Worm (Caenorhabditis elegans) whole organism, L1 larva: ENCODE results near the gene fbxl-3.

Experiments
- C04F5.9 ChIP-seq: sonication (generic microtip); optimal IDR thresholded peaks from 2 replicates; lab custom pipeline; 2016; ENCODE audit warnings: missing genetic modification characterization, missing compliant biosample characterization
- C16A3.4 ChIP-seq: fragments of 150-350 bp; optimal IDR thresholded peaks from 2 replicates; lab custom pipeline; 2014; ENCODE audit warnings: missing biosample characterization, missing genetic modification characterization
- F16B12.6 ChIP-seq: fragments of 150-350 bp; optimal IDR thresholded peaks from 2 replicates; lab custom pipeline; 2014; ENCODE audit warnings: missing biosample characterization, missing genetic modification characterization
- Y116A8C.19 ChIP-seq: sonication (generic microtip); optimal IDR thresholded peaks from 2 replicates; lab custom pipeline; 2016; ENCODE audit warnings: missing compliant biosample characterization, missing genetic modification characterization, borderline replicate concordance
- aly-2 ChIP-seq: fragments of 150-350 bp; optimal IDR thresholded peaks from 2 replicates; lab custom pipeline; 2014; ENCODE audit warnings: missing biosample characterization, missing genetic modification characterization
- blmp-1 ChIP-seq: fragments of 150-350 bp; optimal IDR thresholded peaks from 2 replicates; lab custom pipeline; 2014; ENCODE audit warnings: missing biosample characterization, missing genetic modification characterization
- ceh-63 ChIP-seq: fragments of 200-800 bp; sonication (Bioruptor generic); optimal IDR thresholded peaks from 2 replicates; lab custom pipeline; 2018; ENCODE audit warnings: mild to moderate bottlenecking, missing genetic modification characterization, missing compliant biosample characterization
- ceh-8 ChIP-seq: fragments of 200-800 bp; sonication (Bioruptor generic); optimal IDR thresholded peaks from 2 replicates; lab custom pipeline; 2018; ENCODE audit warnings: mild to moderate bottlenecking, missing genetic modification characterization, moderate library complexity, missing compliant biosample characterization
- ceh-82 ChIP-seq, 3 experiments: fragments of 150-350 bp in 1 of 3; sonication (generic microtip) in 2 of 3; optimal IDR thresholded peaks; 2 replicates each; lab custom pipeline; 2014 to 2017; ENCODE audit warnings: missing biosample characterization in 3 of 3, missing genetic modification characterization in 3 of 3
- ceh-88 ChIP-seq: fragments of 200-800 bp; sonication (Bioruptor generic); IDR thresholded peaks from 2 replicates; pipeline ENCODE4 v1.3.6; 2022; ENCODE audit warnings: missing genetic modification characterization, missing compliant biosample characterization
- ceh-90 ChIP-seq: sonication (generic microtip); optimal IDR thresholded peaks from 2 replicates; lab custom pipeline; 2016; ENCODE audit warnings: missing genetic modification characterization, missing compliant biosample characterization
- ces-1 ChIP-seq: fragments of 150-350 bp; optimal IDR thresholded peaks from 2 replicates; lab custom pipeline; 2014; ENCODE audit warnings: missing biosample characterization, missing genetic modification reagents, missing genetic modification characterization
- dpl-1 ChIP-seq, 3 experiments: fragments of 150-350 bp in 2 of 3; sonication (generic microtip) in 1 of 3; optimal IDR thresholded peaks; 2 replicates each; lab custom pipeline; 2014 to 2017; ENCODE audit warnings: missing biosample characterization in 3 of 3, missing genetic modification characterization in 3 of 3, missing genetic modification reagents in 3 of 3
- efl-1 ChIP-seq, 4 experiments: fragments of 150-350 bp; optimal IDR thresholded peaks in 3 of 4; peaks in 1 of 4; 1 replicate in 1 of 4; 2 replicates in 3 of 4; lab custom pipeline; 2014; ENCODE audit warnings: missing biosample characterization in 2 of 4, missing genetic modification characterization in 2 of 4, missing genetic modification reagents in 2 of 4
- fkh-10 ChIP-seq: sonication (generic microtip); optimal IDR thresholded peaks from 2 replicates; lab custom pipeline; 2017; ENCODE audit warnings: missing biosample characterization, missing genetic modification reagents, missing genetic modification characterization
- fkh-4 ChIP-seq: sonication (generic microtip); optimal IDR thresholded peaks from 2 replicates; lab custom pipeline; 2016; ENCODE audit warnings: missing compliant biosample characterization, missing genetic modification characterization, borderline replicate concordance
- fkh-8 ChIP-seq: sonication (generic microtip); optimal IDR thresholded peaks from 2 replicates; lab custom pipeline; 2016; ENCODE audit warnings: mild to moderate bottlenecking, missing genetic modification characterization, missing compliant biosample characterization
- hpl-2 ChIP-seq: fragments of 150-350 bp; optimal IDR thresholded peaks from 2 replicates; lab custom pipeline; 2014; ENCODE audit warnings: missing biosample characterization, missing genetic modification reagents, missing genetic modification characterization
- jun-1 ChIP-seq: fragments of 150-350 bp; optimal IDR thresholded peaks from 2 replicates; lab custom pipeline; 2014; ENCODE audit warnings: missing biosample characterization, missing genetic modification reagents, missing genetic modification characterization
- lin-13 ChIP-seq: fragments of 150-350 bp; optimal IDR thresholded peaks from 2 replicates; lab custom pipeline; 2014; ENCODE audit warnings: missing biosample characterization, missing genetic modification reagents, missing genetic modification characterization
- lin-39 ChIP-seq: fragments of 150-350 bp; optimal IDR thresholded peaks from 2 replicates; lab custom pipeline; 2014; ENCODE audit warnings: missing biosample characterization, missing genetic modification reagents, missing genetic modification characterization
- lir-3 ChIP-seq: sonication (generic microtip); optimal IDR thresholded peaks from 2 replicates; lab custom pipeline; 2016; ENCODE audit warnings: mild to moderate bottlenecking, missing genetic modification characterization, moderate library complexity, missing compliant biosample characterization; ENCODE audit not compliant: poor library complexity
- lsy-2 ChIP-seq, 2 experiments: fragments of 150-350 bp; optimal IDR thresholded peaks; 2 replicates each; lab custom pipeline; 2014; ENCODE audit warnings: missing biosample characterization in 2 of 2, missing genetic modification characterization in 2 of 2
- mab-9 ChIP-seq: fragments of 200-800 bp; sonication (Bioruptor generic); IDR thresholded peaks from 2 replicates; pipeline ENCODE4 v1.3.6; 2022; ENCODE audit warnings: missing genetic modification reagents, missing genetic modification characterization, missing compliant biosample characterization
- mef-2 ChIP-seq: fragments of 150-350 bp; optimal IDR thresholded peaks from 2 replicates; lab custom pipeline; 2014; ENCODE audit warnings: missing biosample characterization, missing genetic modification characterization
- mep-1 ChIP-seq: fragments of 150-350 bp; optimal IDR thresholded peaks from 2 replicates; lab custom pipeline; 2014; ENCODE audit warnings: missing biosample characterization, missing genetic modification characterization
- nhr-11 ChIP-seq: fragments of 150-350 bp; optimal IDR thresholded peaks from 2 replicates; lab custom pipeline; 2014; ENCODE audit warnings: missing biosample characterization, missing genetic modification characterization
- nhr-12 ChIP-seq: sonication (generic microtip); optimal IDR thresholded peaks from 2 replicates; lab custom pipeline; 2017; ENCODE audit warnings: missing biosample characterization, missing genetic modification characterization
- nhr-237 ChIP-seq: fragments of 150-350 bp; optimal IDR thresholded peaks from 2 replicates; lab custom pipeline; 2014; ENCODE audit warnings: missing biosample characterization, missing genetic modification characterization
- nhr-71 ChIP-seq: sonication (generic microtip); optimal IDR thresholded peaks from 2 replicates; lab custom pipeline; 2016; ENCODE audit warnings: mild to moderate bottlenecking, missing genetic modification characterization, moderate library complexity, missing compliant biosample characterization
- nhr-76 ChIP-seq: sonication (generic microtip); optimal IDR thresholded peaks from 2 replicates; lab custom pipeline; 2017; ENCODE audit warnings: missing biosample characterization, missing genetic modification characterization
- nhr-77 ChIP-seq: fragments of 150-350 bp; optimal IDR thresholded peaks from 2 replicates; lab custom pipeline; 2014; ENCODE audit warnings: missing biosample characterization, missing genetic modification characterization
- nhr-84 ChIP-seq: sonication (generic microtip); optimal IDR thresholded peaks from 2 replicates; lab custom pipeline; 2017; ENCODE audit warnings: missing biosample characterization, missing genetic modification characterization
- pqm-1 ChIP-seq: sonication (generic microtip); optimal IDR thresholded peaks from 3 replicates; lab custom pipeline; 2017; ENCODE audit warnings: missing biosample characterization, missing genetic modification characterization
- rnt-1 ChIP-seq: sonication (generic microtip); optimal IDR thresholded peaks from 2 replicates; lab custom pipeline; 2016; ENCODE audit warnings: mild to moderate bottlenecking, missing genetic modification characterization, moderate library complexity, missing compliant biosample characterization
- skn-1 ChIP-seq: fragments of 150-350 bp; optimal IDR thresholded peaks from 2 replicates; lab custom pipeline; 2014; ENCODE audit warnings: missing biosample characterization, missing genetic modification characterization
- snpc-4 ChIP-seq: fragments of 150-350 bp; optimal IDR thresholded peaks from 2 replicates; lab custom pipeline; 2014; ENCODE audit warnings: missing biosample characterization, missing genetic modification characterization
- sptf-1 ChIP-seq: fragments of 150-350 bp; optimal IDR thresholded peaks from 2 replicates; lab custom pipeline; 2014; ENCODE audit warnings: missing biosample characterization, missing genetic modification characterization
- swsn-7 ChIP-seq: sonication (generic microtip); optimal IDR thresholded peaks from 2 replicates; lab custom pipeline; 2016; ENCODE audit warnings: missing genetic modification characterization, missing compliant biosample characterization
- tlp-1 ChIP-seq: fragments of 150-350 bp; optimal IDR thresholded peaks from 2 replicates; lab custom pipeline; 2014; ENCODE audit warnings: missing biosample characterization, missing genetic modification characterization
- unc-62 ChIP-seq: fragments of 150-350 bp; optimal IDR thresholded peaks from 2 replicates; lab custom pipeline; 2014; ENCODE audit warnings: missing biosample characterization, missing genetic modification reagents, missing genetic modification characterization
- unc-86 ChIP-seq: sonication (generic microtip); optimal IDR thresholded peaks from 2 replicates; lab custom pipeline; 2016; ENCODE audit warnings: missing genetic modification characterization, missing compliant biosample characterization
- vab-15 ChIP-seq: sonication (generic microtip); optimal IDR thresholded peaks from 2 replicates; lab custom pipeline; 2017; ENCODE audit warnings: missing genotype, mild to moderate bottlenecking, missing genetic modification characterization, missing compliant biosample characterization
- zag-1 ChIP-seq: fragments of 150-350 bp; optimal IDR thresholded peaks from 2 replicates; lab custom pipeline; 2014; ENCODE audit warnings: missing biosample characterization, missing genetic modification characterization
- zip-4 ChIP-seq: fragments of 200-800 bp; sonication (Bioruptor generic); optimal IDR thresholded peaks from 2 replicates; lab custom pipeline; 2018; ENCODE audit warnings: mild to moderate bottlenecking, missing genetic modification characterization, moderate library complexity, missing compliant biosample characterization

The fbxl-3 gene

ce11 chrII:5373275-5374047, 25.2 kb downstream of the fbxl-3 start, which contains the start of the genes agt-2 and F09E5.3 (continued):
- TF ChIP-seq lir-3 (tag; lab: Kevin White, UChicago), result peak; percentile 87
- peak; percentile 98 for TF ChIP-seq mep-1
- peak; percentile 63 for TF ChIP-seq hpl-2 (GFP tag; lab: Kevin White, UChicago)
- TF ChIP-seq fkh-4 (tag; lab: Kevin White, UChicago), result peak; percentile 13
- peak; percentile 97 for TF ChIP-seq nhr-71 (tag; lab: Kevin White, UChicago)
- peak; percentile 88 for TF ChIP-seq mab-9 (GFP tag; lab: Robert Waterston, UW)
- no peak for TF ChIP-seq tlp-1 (tag; lab: Kevin White, UChicago)
- TF ChIP-seq efl-1 (optimal IDR thresholded peaks at IDR 0.05; lab: Kevin White, UChicago), result peak; percentile 91 to 94
- TF ChIP-seq efl-1 (GFP tag; optimal IDR thresholded peaks at IDR 0.05 in 1 of 2; lab: Kevin White, UChicago), result peak; percentile 88 to 99
- TF ChIP-seq swsn-7 (tag; lab: Kevin White, UChicago), result peak; percentile 96
- TF ChIP-seq dpl-1 (GFP tag; optimal IDR thresholded peaks at IDR 0.05; lab: Kevin White, UChicago), result peak; percentile 88 to 91 (median 90)
- peak; percentile 96 for TF ChIP-seq rnt-1 (tag; lab: Kevin White, UChicago)
- peak; percentile 94 for TF ChIP-seq lin-39 (tag; lab: Kevin White, UChicago)
- TF ChIP-seq nhr-76, result no peak
- TF ChIP-seq nhr-237 (tag; lab: Kevin White, UChicago), result peak; percentile 75
- TF ChIP-seq ceh-90 (tag; lab: Kevin White, UChicago), result peak; percentile 37
- TF ChIP-seq lin-13 (GFP tag; lab: Kevin White, UChicago), result peak; percentile 88
- no peak for TF ChIP-seq ces-1
- peak; percentile 86 for TF ChIP-seq nhr-77 (tag; lab: Kevin White, UChicago)
- TF ChIP-seq jun-1, result peak; percentile 89
- TF ChIP-seq mef-2 (tag; lab: Kevin White, UChicago), result peak; percentile 28
- no peak for TF ChIP-seq ceh-63
- peak; percentile 93 for TF ChIP-seq unc-86
- peak; percentile 78 for TF ChIP-seq ceh-88 (GFP tag; lab: Robert Waterston, UW)
- peak; percentile 71 for TF ChIP-seq fkh-10
- peak; percentile 25 for TF ChIP-seq vab-15 (tag; lab: Kevin White, UChicago)
- peak; percentile 76 for TF ChIP-seq F16B12.6 (tag; lab: Kevin White, UChicago)
- TF ChIP-seq C16A3.4 (tag; lab: Kevin White, UChicago), result peak; percentile 95
- peak; percentile 92 for TF ChIP-seq fkh-8 (tag; lab: Kevin White, UChicago)
- TF ChIP-seq nhr-84 (tag; lab: Kevin White, UChicago), result no peak
- TF ChIP-seq nhr-12 (tag; lab: Kevin White, UChicago), result no peak
- TF ChIP-seq lsy-2 (tag; optimal IDR thresholded peaks at IDR 0.05; lab: Kevin White, UChicago), result peak; percentile 95 to 97
- peak; percentile 94 for TF ChIP-seq skn-1
- peak; percentile 85 for TF ChIP-seq ceh-8

ce11 chrII:5370641-5371040, 28.1 kb downstream of the fbxl-3 start, which contains the start of gene F09E5.12:
Gene F09E5.12 (minus strand): TSS chrII:5370741.
- TF ChIP-seq blmp-1 (tag; lab: Kevin White, UChicago) (no peak), ceh-88 (GFP tag; lab: Robert Waterston, UW) (no peak), unc-62 (no peak), Y116A8C.19 (no peak), pqm-1 (tag; lab: Kevin White, UChicago) (no peak), nhr-11 (tag; lab: Kevin White, UChicago) (no peak), rnt-1 (tag; lab: Kevin White, UChicago) (no peak), snpc-4 (tag; lab: Kevin White, UChicago) (no peak), sptf-1 (tag; lab: Kevin White, UChicago) (no peak), F16B12.6 (tag; lab: Kevin White, UChicago) (no peak), lir-3 (tag; lab: Kevin White, UChicago) (no peak), zag-1 (tag; lab: Kevin White, UChicago) (no peak), jun-1 (no peak), nhr-77 (tag; lab: Kevin White, UChicago) (no peak), ceh-8 (no peak), skn-1 (no peak), zip-4 (GFP tag; lab: Kevin White, UChicago) (no peak), C04F5.9 (no peak), aly-2 (no peak), ceh-82 (tag; optimal IDR thresholded peaks at IDR 0.05; lab: Kevin White, UChicago) (no peak)
